Fruit fly (Drosophila melanogaster): ENCODE measurements around the gene ZIPIC.

- TF ChIP-seq fru (GFP tag; optimal IDR thresholded peaks at IDR 0.05) (peak; percentile 32), Vsx2 (GFP tag; optimal IDR thresholded peaks at IDR 0.05; ENCODE audit: partially characterized antibody) (no peak), dsf (GFP tag; optimal IDR thresholded peaks at IDR 0.05; ENCODE audit: borderline replicate concordance) (no peak), br (GFP tag; optimal IDR thresholded peaks at IDR 0.05) (peak; percentile 25), OdsH (GFP tag; optimal IDR thresholded peaks at IDR 0.05) (peak; percentile 38), pan (optimal IDR thresholded peaks at IDR 0.05) (no peak), foxo (GFP tag; optimal IDR thresholded peaks at IDR 0.05) (peak in 1 of 2 experiments; percentile 67)
These were observed 23.8 kb downstream of the ZIPIC start for dm6 chr3R:30012602-30013489.

Measured in whole organism, wandering third instar larva.